Worm (Caenorhabditis elegans) whole organism, L3 larva: Measurements from ENCODE around the gene srt-17.

Experiments used
- R02D3.7 ChIP-seq: fragments of 150-350 bp; optimal IDR thresholded peaks from 2 replicates; lab custom pipeline; 2014; ENCODE audit warnings: missing biosample characterization, missing genetic modification characterization
- egl-5 ChIP-seq: fragments of 150-350 bp; optimal IDR thresholded peaks from 2 replicates; lab custom pipeline; 2017; ENCODE audit warnings: missing biosample characterization, missing genetic modification reagents, missing genetic modification characterization, inconsistent platforms
- fos-1 ChIP-seq: fragments of 150-350 bp; optimal IDR thresholded peaks from 2 replicates; lab custom pipeline; 2014; ENCODE audit warnings: missing biosample characterization, missing genetic modification characterization
- nhr-28 ChIP-seq: fragments of 150-350 bp; optimal IDR thresholded peaks from 2 replicates; lab custom pipeline; 2014; ENCODE audit warnings: missing biosample characterization, missing genetic modification characterization
- pqm-1 ChIP-seq: fragments of 150-350 bp; optimal IDR thresholded peaks from 2 replicates; lab custom pipeline; 2017; ENCODE audit warnings: missing biosample characterization, missing genetic modification characterization, inconsistent platforms
- tbx-2 ChIP-seq: sonication (generic microtip); optimal IDR thresholded peaks from 2 replicates; lab custom pipeline; 2016; ENCODE audit warnings: mild to moderate bottlenecking, missing genetic modification characterization, missing compliant biosample characterization
- unc-62 ChIP-seq: fragments of 150-350 bp; sonication (generic microtip); optimal IDR thresholded peaks from 4 replicates; lab custom pipeline; 2014; ENCODE audit warnings: missing biosample characterization, missing genetic modification reagents, missing genetic modification characterization

DNA sequence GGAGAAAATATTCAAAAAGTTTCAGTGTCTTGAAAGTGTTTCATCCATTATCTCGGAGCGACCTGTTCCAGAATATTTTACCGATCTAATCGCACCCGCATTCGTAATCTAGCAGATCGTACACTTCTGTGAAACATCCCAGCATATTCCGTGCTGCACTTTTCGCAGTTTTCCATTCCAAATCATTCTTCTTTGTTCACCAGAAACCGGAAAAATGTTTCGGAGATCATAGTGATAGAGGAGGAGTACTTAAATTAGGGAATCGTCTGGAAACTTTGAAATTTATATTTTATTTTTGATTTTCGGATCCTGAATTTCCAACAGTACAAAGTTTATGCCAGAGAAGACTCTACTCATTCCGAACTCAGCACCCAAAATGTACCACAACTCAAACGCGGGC is 39.4 kb downstream of the srt-17 start, which contains the start of gene K06H6.2:
- TF ChIP-seq R02D3.7 (tag; lab: Kevin White, UChicago), result no peak
- TF ChIP-seq unc-62 (GFP tag; lab: Kevin White, UChicago), result no peak
- no peak for TF ChIP-seq fos-1 (tag; lab: Kevin White, UChicago)
- TF ChIP-seq tbx-2 (tag; lab: Kevin White, UChicago), result no peak
- TF ChIP-seq nhr-28 (tag; lab: Kevin White, UChicago), result no peak
- TF ChIP-seq pqm-1 (tag; lab: Kevin White, UChicago), result no peak
- TF ChIP-seq egl-5 (tag; lab: Kevin White, UChicago), result no peak
